Fruit fly (Drosophila melanogaster): ENCODE results near the gene CG7149.

DNA sequence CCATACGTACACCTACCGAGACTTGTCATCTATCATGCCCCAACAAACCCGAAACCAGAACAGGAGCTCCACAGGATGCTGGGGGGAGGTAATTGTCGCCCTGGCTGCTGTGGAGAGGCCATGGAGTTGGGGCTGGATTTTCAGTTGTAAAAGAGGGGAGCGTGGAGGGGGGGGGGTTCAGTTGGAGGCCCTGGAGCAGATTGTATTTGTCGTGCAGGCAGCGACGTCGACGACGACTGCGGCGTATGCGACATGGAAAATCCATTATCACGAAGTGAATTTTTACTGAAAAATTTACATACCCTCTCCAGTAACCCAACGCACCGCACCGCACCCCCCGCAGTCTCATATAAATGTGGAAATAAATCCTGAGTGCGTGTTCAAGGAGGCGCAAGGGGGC is 43.3 kb upstream of the CG7149 start:
- TF ChIP-seq psq (GFP tag; optimal IDR thresholded peaks at IDR 0.05) (no peak), HLH106 (tag; optimal IDR thresholded peaks at IDR 0.05) (no peak), Myc (optimal IDR thresholded peaks at IDR 0.05) (no peak), br (GFP tag; optimal IDR thresholded peaks at IDR 0.05) (no peak), Vsx2 (GFP tag; optimal IDR thresholded peaks at IDR 0.05; ENCODE audit: partially characterized antibody) (no peak), Hr83 (GFP tag; optimal IDR thresholded peaks at IDR 0.05; ENCODE audit: poor library complexity, severe bottlenecking) (no peak), Dif (GFP tag; optimal IDR thresholded peaks at IDR 0.05; ENCODE audit: partially characterized antibody) (no peak), rgr (GFP tag; optimal IDR thresholded peaks at IDR 0.05) (no peak), sage (GFP tag; optimal IDR thresholded peaks at IDR 0.05) (no peak), Hr78 (GFP tag; optimal IDR thresholded peaks at IDR 0.05) (no peak), pan (optimal IDR thresholded peaks at IDR 0.05) (no peak), sv (GFP tag; optimal IDR thresholded peaks at IDR 0.05) (no peak), woc (GFP tag; optimal IDR thresholded peaks at IDR 0.05) (no peak), usp (GFP tag; optimal IDR thresholded peaks at IDR 0.05) (no peak)
